Fruit fly (Drosophila melanogaster) whole organism, adult: ENCODE results near the gene CG6565.

Experiments used
- CG1620 ChIP-seq: fragments of 200-800 bp; sonication (Bioruptor generic); optimal IDR thresholded peaks from 2 replicates; lab custom pipeline; 2016; ENCODE audit warnings: missing biosample characterization, missing genetic modification characterization
- CG7101 ChIP-seq: fragments of 200-800 bp; sonication (Bioruptor generic); optimal IDR thresholded peaks from 2 replicates; lab custom pipeline; 2018; ENCODE audit warnings: missing biosample characterization, mild to moderate bottlenecking, missing genetic modification characterization, moderate library complexity
- Clk ChIP-seq: fragments of 200-800 bp; sonication (Bioruptor generic); optimal IDR thresholded peaks from 2 replicates; lab custom pipeline; 2017; ENCODE audit warnings: missing biosample characterization, missing genetic modification characterization
- Hr96 ChIP-seq: fragments of 200-800 bp; sonication (Bioruptor generic); optimal IDR thresholded peaks from 2 replicates; lab custom pipeline; 2016; ENCODE audit warnings: missing biosample characterization, missing genetic modification characterization
- Mnt ChIP-seq: fragments of 200-800 bp; sonication (Bioruptor generic); optimal IDR thresholded peaks from 2 replicates; lab custom pipeline; 2016; ENCODE audit warnings: missing biosample characterization, mild to moderate bottlenecking, missing genetic modification characterization
- ovo ChIP-seq: fragments of 200-800 bp; sonication (Bioruptor generic); optimal IDR thresholded peaks from 2 replicates; lab custom pipeline; 2016; ENCODE audit warnings: missing biosample characterization, missing genetic modification characterization
- pad ChIP-seq: fragments of 200-800 bp; sonication (Bioruptor generic); optimal IDR thresholded peaks from 3 replicates; lab custom pipeline; 2017; ENCODE audit warnings: missing biosample characterization, missing genetic modification characterization, mild to moderate bottlenecking, moderate library complexity, missing genetic modification reagents

- TF ChIP-seq pad (GFP tag; lab: Kevin White, UChicago), result no peak
- no peak for TF ChIP-seq Clk (GFP tag; lab: Kevin White, UChicago)
- no peak for TF ChIP-seq Mnt (GFP tag; lab: Kevin White, UChicago)
- no peak for TF ChIP-seq Hr96 (GFP tag; lab: Kevin White, UChicago)
- no peak for TF ChIP-seq CG1620 (GFP tag; lab: Kevin White, UChicago)
- no peak for TF ChIP-seq CG7101 (tag; lab: Kevin White, UChicago)
- no peak for TF ChIP-seq ovo
Observed at dm6 chr2L:13397393-13397792, 23.6 kb downstream of the CG6565 start.
